Worm (Caenorhabditis elegans) whole organism, L3 larva: ENCODE results near the gene clec-183.
A peak's percentile ranks its signal among the peaks of the same experiment; 100 is the strongest.

Experiments
- R02D3.7 ChIP-seq: fragments of 150-350 bp; optimal IDR thresholded peaks from 2 replicates; lab custom pipeline; 2014; ENCODE audit warnings: missing biosample characterization, missing genetic modification characterization
- ZK546.5 ChIP-seq: sonication (generic microtip); optimal IDR thresholded peaks from 2 replicates; lab custom pipeline; 2017; ENCODE audit warnings: missing biosample characterization, missing genetic modification characterization
- aly-2 ChIP-seq: fragments of 150-350 bp; optimal IDR thresholded peaks from 2 replicates; lab custom pipeline; 2014; ENCODE audit warnings: missing biosample characterization, missing genetic modification characterization
- ama-1 ChIP-seq: fragments of 150-350 bp; optimal IDR thresholded peaks from 2 replicates; lab custom pipeline; 2018
- ceh-16 ChIP-seq: sonication (generic microtip); optimal IDR thresholded peaks from 2 replicates; lab custom pipeline; 2017; ENCODE audit warnings: missing biosample characterization, missing genetic modification characterization
- ceh-28 ChIP-seq: fragments of 150-350 bp; optimal IDR thresholded peaks from 2 replicates; lab custom pipeline; 2014; ENCODE audit warnings: missing biosample characterization, missing genetic modification reagents, missing genetic modification characterization
- ceh-82 ChIP-seq: fragments of 150-350 bp; optimal IDR thresholded peaks from 2 replicates; lab custom pipeline; 2014; ENCODE audit warnings: missing biosample characterization, missing genetic modification characterization
- daf-12 ChIP-seq: fragments of 150-350 bp; optimal IDR thresholded peaks from 2 replicates; lab custom pipeline; 2014; ENCODE audit warnings: missing biosample characterization, missing genetic modification reagents, missing genetic modification characterization
- egl-27 ChIP-seq: sonication (generic microtip); optimal IDR thresholded peaks from 4 replicates; lab custom pipeline; 2017; ENCODE audit warnings: missing biosample characterization, missing genetic modification reagents, missing genetic modification characterization
- elt-1 ChIP-seq: fragments of 150-350 bp; optimal IDR thresholded peaks from 2 replicates; lab custom pipeline; 2014; ENCODE audit warnings: missing biosample characterization, missing genetic modification characterization
- elt-3 ChIP-seq, 3 experiments: fragments of 150-350 bp in 1 of 3; sonication (generic microtip) in 2 of 3; optimal IDR thresholded peaks; 2 replicates in 2 of 3; 4 replicates in 1 of 3; lab custom pipeline; 2014 to 2017; ENCODE audit warnings: missing biosample characterization in 3 of 3, missing genetic modification characterization in 3 of 3
- eor-1 ChIP-seq, 2 experiments: fragments of 150-350 bp; optimal IDR thresholded peaks; 2 replicates each; lab custom pipeline; 2014 to 2018; ENCODE audit warnings: missing biosample characterization in 2 of 2, missing genetic modification characterization in 2 of 2
- fkh-2 ChIP-seq: fragments of 150-350 bp; optimal IDR thresholded peaks from 2 replicates; lab custom pipeline; 2014; ENCODE audit warnings: missing biosample characterization, missing genetic modification reagents, missing genetic modification characterization
- fos-1 ChIP-seq: fragments of 150-350 bp; optimal IDR thresholded peaks from 2 replicates; lab custom pipeline; 2014; ENCODE audit warnings: missing biosample characterization, missing genetic modification characterization
- hmg-11 ChIP-seq: sonication (generic microtip); optimal IDR thresholded peaks from 2 replicates; lab custom pipeline; 2016; ENCODE audit warnings: missing genetic modification characterization, missing compliant biosample characterization
- jun-1 ChIP-seq: fragments of 150-350 bp; optimal IDR thresholded peaks from 2 replicates; lab custom pipeline; 2014; ENCODE audit warnings: missing biosample characterization, missing genetic modification reagents, missing genetic modification characterization
- lin-15B ChIP-seq: fragments of 150-350 bp; optimal IDR thresholded peaks from 2 replicates; lab custom pipeline; 2014; ENCODE audit warnings: missing biosample characterization, missing genetic modification characterization
- lin-39 ChIP-seq: fragments of 150-350 bp; optimal IDR thresholded peaks from 2 replicates; lab custom pipeline; 2018; ENCODE audit warnings: missing biosample characterization, missing genetic modification reagents, missing genetic modification characterization
- lsy-12 ChIP-seq: sonication (generic microtip); optimal IDR thresholded peaks from 2 replicates; lab custom pipeline; 2016; ENCODE audit warnings: mild to moderate bottlenecking, missing genetic modification characterization, missing compliant biosample characterization
- mml-1 ChIP-seq: fragments of 150-350 bp; sonication (generic microtip); optimal IDR thresholded peaks from 3 replicates; lab custom pipeline; 2014; ENCODE audit warnings: missing biosample characterization, missing genetic modification characterization
- nfya-1 ChIP-seq: sonication (generic microtip); optimal IDR thresholded peaks from 2 replicates; lab custom pipeline; 2017; ENCODE audit warnings: missing genetic modification characterization, mild to moderate bottlenecking, missing compliant biosample characterization, antibody characterized with exemption, moderate library complexity; ENCODE audit not compliant: insufficient read depth
- nhr-12 ChIP-seq: fragments of 150-350 bp; optimal IDR thresholded peaks from 2 replicates; lab custom pipeline; 2014; ENCODE audit warnings: missing biosample characterization, missing genetic modification characterization
- nhr-23 ChIP-seq: fragments of 150-350 bp; optimal IDR thresholded peaks from 2 replicates; lab custom pipeline; 2014; ENCODE audit warnings: missing biosample characterization, missing genetic modification reagents, missing genetic modification characterization
- nhr-237 ChIP-seq: fragments of 150-350 bp; optimal IDR thresholded peaks from 2 replicates; lab custom pipeline; 2014; ENCODE audit warnings: missing biosample characterization, missing genetic modification characterization
- nhr-25 ChIP-seq: sonication (generic microtip); optimal IDR thresholded peaks from 2 replicates; lab custom pipeline; 2017; ENCODE audit warnings: missing biosample characterization, missing genetic modification characterization
- nhr-28 ChIP-seq: fragments of 150-350 bp; optimal IDR thresholded peaks from 2 replicates; lab custom pipeline; 2014; ENCODE audit warnings: missing biosample characterization, missing genetic modification characterization
- nhr-67 ChIP-seq: fragments of 150-350 bp; optimal IDR thresholded peaks from 2 replicates; lab custom pipeline; 2014; ENCODE audit warnings: missing biosample characterization, missing genetic modification characterization
- nhr-76 ChIP-seq: fragments of 150-350 bp; sonication (generic microtip); optimal IDR thresholded peaks from 5 replicates; lab custom pipeline; 2014; ENCODE audit warnings: missing biosample characterization, missing genetic modification characterization
- nhr-77 ChIP-seq: fragments of 150-350 bp; optimal IDR thresholded peaks from 2 replicates; lab custom pipeline; 2014; ENCODE audit warnings: missing biosample characterization, missing genetic modification characterization
- pha-4 ChIP-seq: fragments of 150-350 bp; optimal IDR thresholded peaks from 2 replicates; lab custom pipeline; 2014; ENCODE audit warnings: missing biosample characterization, missing genetic modification reagents, missing genetic modification characterization
- pqm-1 ChIP-seq: fragments of 150-350 bp; optimal IDR thresholded peaks from 2 replicates; lab custom pipeline; 2017; ENCODE audit warnings: missing biosample characterization, missing genetic modification characterization, inconsistent platforms
- sea-2 ChIP-seq: fragments of 150-350 bp; sonication (generic microtip); optimal IDR thresholded peaks from 4 replicates; lab custom pipeline; 2014; ENCODE audit warnings: missing biosample characterization, missing genetic modification reagents, missing genetic modification characterization
- skn-1 ChIP-seq: fragments of 150-350 bp; optimal IDR thresholded peaks from 2 replicates; lab custom pipeline; 2014; ENCODE audit warnings: missing biosample characterization, missing genetic modification characterization
- snpc-4 ChIP-seq: fragments of 150-350 bp; optimal IDR thresholded peaks from 2 replicates; lab custom pipeline; 2014; ENCODE audit warnings: missing biosample characterization, missing genetic modification characterization
- tbx-2 ChIP-seq: sonication (generic microtip); optimal IDR thresholded peaks from 2 replicates; lab custom pipeline; 2016; ENCODE audit warnings: mild to moderate bottlenecking, missing genetic modification characterization, missing compliant biosample characterization
- unc-39 ChIP-seq: sonication (generic microtip); optimal IDR thresholded peaks from 4 replicates; lab custom pipeline; 2017; ENCODE audit warnings: missing biosample characterization, missing genetic modification characterization
- unc-62 ChIP-seq: fragments of 150-350 bp; sonication (generic microtip); optimal IDR thresholded peaks from 4 replicates; lab custom pipeline; 2014; ENCODE audit warnings: missing biosample characterization, missing genetic modification reagents, missing genetic modification characterization
- ztf-11 ChIP-seq: fragments of 150-350 bp; optimal IDR thresholded peaks from 2 replicates; lab custom pipeline; 2014; ENCODE audit warnings: missing biosample characterization, missing genetic modification characterization
- ztf-4 ChIP-seq: fragments of 150-350 bp; optimal IDR thresholded peaks from 2 replicates; lab custom pipeline; 2014; ENCODE audit warnings: missing biosample characterization, missing genetic modification characterization

Gene clec-183

DNA sequence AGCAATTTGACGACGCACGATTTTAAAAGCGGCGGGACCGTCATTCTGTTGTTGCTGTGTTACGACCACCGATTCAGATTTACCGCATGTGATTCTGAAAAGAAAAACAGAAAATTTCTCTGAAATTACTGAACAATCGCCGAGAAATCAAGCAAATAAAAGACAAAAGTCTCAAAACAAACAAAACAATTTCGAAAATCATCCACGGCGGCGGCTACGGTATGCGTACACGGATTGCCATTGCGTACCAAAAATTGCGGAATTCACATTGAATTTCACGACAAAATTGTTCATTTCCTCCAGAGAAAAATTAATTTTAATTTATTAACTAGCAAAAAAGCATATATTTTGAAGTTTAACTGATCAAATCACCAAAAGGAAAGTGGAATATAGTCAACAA, 38.6 kb downstream of the clec-183 start, which contains the start of gene pezo-1:
Gene pezo-1, minus strand, starts transcription at position 101 of the 400 bp plus-strand sequence.
- no peak for TF ChIP-seq nhr-12 (tag; lab: Kevin White, UChicago)

DNA sequence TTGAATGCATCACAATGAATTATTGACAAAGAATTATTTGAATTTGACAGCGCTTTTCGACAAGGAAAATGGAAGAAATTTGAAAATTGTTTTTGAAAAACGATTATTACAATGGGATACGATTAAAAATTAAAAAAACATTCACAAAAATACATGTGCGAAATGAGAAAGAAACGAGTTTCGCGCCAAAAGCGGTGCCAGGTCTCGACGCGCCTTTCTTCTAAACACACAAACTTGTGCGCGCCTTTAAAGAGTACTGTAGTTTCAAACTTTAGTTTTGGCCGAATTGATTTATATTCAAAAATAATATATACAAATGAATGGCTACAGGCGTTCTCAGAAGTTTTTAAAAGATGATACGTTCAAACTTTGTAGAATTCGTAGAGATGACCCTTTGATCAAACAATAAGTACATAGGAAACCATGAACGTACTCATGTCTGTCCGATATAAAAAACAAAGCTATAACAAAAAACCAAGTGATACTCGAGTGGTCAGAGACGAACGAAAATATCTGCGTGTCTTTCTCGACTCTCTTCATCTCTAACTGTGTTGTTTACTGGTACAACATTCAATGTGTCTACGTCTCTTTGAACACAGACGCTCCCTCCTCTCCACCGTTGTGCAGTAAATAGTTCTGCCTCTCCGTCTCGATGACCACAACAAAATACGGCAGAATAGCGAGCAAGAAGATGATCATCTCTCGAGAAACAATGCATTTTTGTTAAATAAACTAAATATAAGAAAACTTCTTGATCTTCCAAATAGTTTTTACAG, 40.2 kb downstream of the clec-183 start:
- TF ChIP-seq jun-1 (tag; lab: Kevin White, UChicago), result no peak
- TF ChIP-seq ZK546.5, result no peak
- TF ChIP-seq snpc-4, result peak; percentile 21
- no peak for TF ChIP-seq nhr-67 (tag; lab: Kevin White, UChicago)
- no peak for TF ChIP-seq ama-1 (lab: Kevin White, UChicago)
- no peak for TF ChIP-seq ceh-28 (tag; lab: Kevin White, UChicago)
- TF ChIP-seq lsy-12 (tag; lab: Kevin White, UChicago), result no peak
- TF ChIP-seq lin-15B (tag; lab: Kevin White, UChicago), result no peak
- peak; percentile 90 for TF ChIP-seq pha-4 (tag; lab: Kevin White, UChicago)
- TF ChIP-seq ztf-4 (tag; lab: Kevin White, UChicago), result no peak
- no peak for TF ChIP-seq nfya-1
- no peak for TF ChIP-seq nhr-76
- no peak for TF ChIP-seq fos-1 (tag; lab: Kevin White, UChicago)
- no peak for TF ChIP-seq eor-1 (tag; optimal IDR thresholded peaks at IDR 0.05; lab: Kevin White, UChicago)
- TF ChIP-seq nhr-77, result no peak
- TF ChIP-seq pqm-1 (tag; lab: Kevin White, UChicago), result peak; percentile 31
- TF ChIP-seq nhr-23 (tag; lab: Kevin White, UChicago), result no peak
- TF ChIP-seq skn-1 (tag; lab: Kevin White, UChicago), result no peak
- no peak for TF ChIP-seq elt-1 (tag; lab: Kevin White, UChicago)
- no peak for TF ChIP-seq egl-27
- no peak for TF ChIP-seq ceh-82
- TF ChIP-seq lin-39 (tag; lab: Kevin White, UChicago), result no peak
- no peak for TF ChIP-seq nhr-25

- no peak for TF ChIP-seq jun-1 (tag; lab: Kevin White, UChicago)
- TF ChIP-seq elt-3 (tag; optimal IDR thresholded peaks at IDR 0.05; lab: Kevin White, UChicago), result no peak
- TF ChIP-seq tbx-2 (tag; lab: Kevin White, UChicago), result no peak
- TF ChIP-seq aly-2 (tag; lab: Kevin White, UChicago), result no peak
- no peak for TF ChIP-seq lsy-12 (tag; lab: Kevin White, UChicago)
- no peak for TF ChIP-seq R02D3.7 (tag; lab: Kevin White, UChicago)
- no peak for TF ChIP-seq mml-1 (tag; lab: Kevin White, UChicago)
- no peak for TF ChIP-seq eor-1 (tag; optimal IDR thresholded peaks at IDR 0.05; lab: Kevin White, UChicago)
- TF ChIP-seq sea-2 (GFP tag; lab: Kevin White, UChicago), result no peak
- no peak for TF ChIP-seq ama-1 (lab: Kevin White, UChicago)
- no peak for TF ChIP-seq nhr-67 (tag; lab: Kevin White, UChicago)
- TF ChIP-seq pha-4 (tag; lab: Kevin White, UChicago), result no peak
- TF ChIP-seq nhr-237 (tag; lab: Kevin White, UChicago), result no peak
- TF ChIP-seq fkh-2 (tag; lab: Kevin White, UChicago), result no peak
- no peak for TF ChIP-seq unc-39 (tag; lab: Kevin White, UChicago)
- TF ChIP-seq, all 47 proteins: peak for 0
Measured at ce11 chrIV:9371126-9371525, 43.3 kb downstream of the clec-183 start, which contains the start of gene fbxc-58. Gene fbxc-58, plus strand, starts transcription at chrIV:9371508.

DNA sequence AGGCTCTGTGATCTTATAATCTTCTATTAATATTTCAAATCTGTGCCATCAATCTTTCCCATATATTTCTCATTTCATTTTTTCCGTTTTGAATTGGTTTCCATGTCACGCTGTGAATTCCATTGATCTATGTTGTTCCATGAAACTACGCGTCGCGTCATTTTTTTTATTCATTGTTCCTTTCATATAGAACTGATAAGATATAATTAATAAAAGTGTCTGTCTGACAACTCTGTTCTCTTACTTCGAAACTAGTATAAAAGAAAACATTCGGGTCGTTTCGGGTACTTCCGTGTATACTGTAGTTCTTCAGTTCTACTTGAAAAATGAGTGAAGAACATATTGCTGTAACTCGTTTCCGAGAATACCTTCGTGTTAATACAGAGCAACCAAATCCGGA, 46.7 kb downstream of the clec-183 start, which contains the start of gene C10C5.3:
Gene C10C5.3, plus strand, starts transcription at position 301 of the 400 bp plus-strand sequence.
- no peak for TF ChIP-seq nhr-67 (tag; lab: Kevin White, UChicago)

ce11 chrIV:9376550-9376949, 48.7 kb downstream of the clec-183 start:
- no peak for TF ChIP-seq ama-1 (lab: Kevin White, UChicago)
- TF ChIP-seq lin-39 (tag; lab: Kevin White, UChicago), result no peak
- TF ChIP-seq sea-2 (GFP tag; lab: Kevin White, UChicago), result no peak
- no peak for TF ChIP-seq ztf-4 (tag; lab: Kevin White, UChicago)
- no peak for TF ChIP-seq tbx-2 (tag; lab: Kevin White, UChicago)
- no peak for TF ChIP-seq ceh-82
- no peak for TF ChIP-seq daf-12 (tag; lab: Kevin White, UChicago)
- no peak for TF ChIP-seq ZK546.5
- no peak for TF ChIP-seq unc-62 (GFP tag; lab: Kevin White, UChicago)
- TF ChIP-seq ztf-11 (tag; lab: Kevin White, UChicago), result no peak
- no peak for TF ChIP-seq fkh-2 (tag; lab: Kevin White, UChicago)
- TF ChIP-seq unc-39 (tag; lab: Kevin White, UChicago), result no peak
- peak; percentile 47 for TF ChIP-seq nhr-25
- TF ChIP-seq elt-3 (tag; optimal IDR thresholded peaks at IDR 0.05; lab: Kevin White, UChicago), result peak in 2 of 3 experiments; percentile 11 to 88
- no peak for TF ChIP-seq nhr-237 (tag; lab: Kevin White, UChicago)
- no peak for TF ChIP-seq eor-1 (tag; optimal IDR thresholded peaks at IDR 0.05; lab: Kevin White, UChicago)
- no peak for TF ChIP-seq lin-15B (tag; lab: Kevin White, UChicago)
- TF ChIP-seq nhr-76, result no peak
- peak; percentile 22 for TF ChIP-seq nhr-23 (tag; lab: Kevin White, UChicago)
- TF ChIP-seq nhr-28 (tag; lab: Kevin White, UChicago), result no peak
- no peak for TF ChIP-seq skn-1 (tag; lab: Kevin White, UChicago)
- no peak for TF ChIP-seq aly-2 (tag; lab: Kevin White, UChicago)
- no peak for TF ChIP-seq snpc-4
- TF ChIP-seq nhr-67 (tag; lab: Kevin White, UChicago), result no peak
- TF ChIP-seq hmg-11, result no peak
- no peak for TF ChIP-seq fos-1 (tag; lab: Kevin White, UChicago)
- no peak for TF ChIP-seq egl-27
- no peak for TF ChIP-seq mml-1 (tag; lab: Kevin White, UChicago)
- TF ChIP-seq ceh-16 (tag; lab: Kevin White, UChicago), result no peak
